Fruit fly (Drosophila melanogaster) whole organism, embryonic: ENCODE measurements around the gene CG18661.

Experiments
- ATbp ChIP-seq: fragments of 200-800 bp; sonication (Bioruptor generic); optimal IDR thresholded peaks from 2 replicates; lab custom pipeline; 2017; ENCODE audit warnings: missing biosample characterization, mild to moderate bottlenecking, missing genetic modification characterization, missing genetic modification reagents
- B-H1 ChIP-seq: fragments of 200-800 bp; sonication (Bioruptor generic); IDR thresholded peaks from 3 replicates; pipeline ENCODE4 v1.3.6; 2022; ENCODE audit warnings: missing biosample characterization, missing genetic modification characterization
- CG10209 ChIP-seq: fragments of 200-800 bp; sonication (Bioruptor generic); optimal IDR thresholded peaks from 3 replicates; lab custom pipeline; 2017; ENCODE audit warnings: missing biosample characterization, mild to moderate bottlenecking, missing genetic modification characterization, missing genetic modification reagents
- CG10366 ChIP-seq: fragments of 200-800 bp; sonication (Bioruptor generic); IDR thresholded peaks from 2 replicates; pipeline ENCODE4 v1.3.6; 2022; ENCODE audit warnings: missing biosample characterization, missing genetic modification characterization
- CG11560 ChIP-seq: fragments of 200-800 bp; sonication (Bioruptor generic); IDR thresholded peaks from 3 replicates; pipeline ENCODE4 v1.3.6; 2022; ENCODE audit warnings: missing biosample characterization, missing genetic modification characterization
- CG13775 ChIP-seq: fragments of 200-800 bp; sonication (Bioruptor generic); optimal IDR thresholded peaks from 3 replicates; lab custom pipeline; 2017; ENCODE audit warnings: missing biosample characterization, mild to moderate bottlenecking, missing genetic modification characterization
- CG14014 ChIP-seq: fragments of 200-800 bp; sonication (Bioruptor generic); IDR thresholded peaks from 2 replicates; pipeline ENCODE4 v1.3.6; 2022; ENCODE audit warnings: missing biosample characterization, missing genetic modification characterization
- CG14860 ChIP-seq: fragments of 200-800 bp; sonication (Bioruptor generic); IDR thresholded peaks from 3 replicates; pipeline ENCODE4 v1.3.6; 2022; ENCODE audit warnings: missing biosample characterization, missing genetic modification characterization; ENCODE audit not compliant: partially characterized antibody
- CG15601 ChIP-seq: fragments of 200-800 bp; sonication (Bioruptor generic); optimal IDR thresholded peaks from 3 replicates; lab custom pipeline; 2019; ENCODE audit warnings: missing biosample characterization, mild to moderate bottlenecking, missing genetic modification characterization, moderate library complexity
- CG16815 ChIP-seq: fragments of 200-800 bp; sonication (Bioruptor generic); optimal IDR thresholded peaks from 3 replicates; lab custom pipeline; 2017; ENCODE audit warnings: missing biosample characterization, mild to moderate bottlenecking, missing genetic modification characterization
- CG17328 ChIP-seq: fragments of 200-800 bp; sonication (Bioruptor generic); IDR thresholded peaks from 2 replicates; pipeline ENCODE4 v1.3.6; 2022; ENCODE audit warnings: missing biosample characterization, missing genetic modification characterization
- CG17802 ChIP-seq: fragments of 200-800 bp; sonication (Bioruptor generic); optimal IDR thresholded peaks from 2 replicates; lab custom pipeline; 2018; ENCODE audit warnings: missing biosample characterization, mild to moderate bottlenecking, missing genetic modification characterization, moderate library complexity
- CG17829 ChIP-seq: fragments of 200-800 bp; optimal IDR thresholded peaks from 2 replicates; lab custom pipeline; 2019; ENCODE audit warnings: missing biosample characterization, mild to moderate bottlenecking, missing genetic modification characterization, moderate library complexity
- CG17912 ChIP-seq: fragments of 200-800 bp; sonication (Bioruptor generic); optimal IDR thresholded peaks from 2 replicates; lab custom pipeline; 2018; ENCODE audit warnings: missing biosample characterization, mild to moderate bottlenecking, missing genetic modification characterization
- CG1832 ChIP-seq: fragments of 200-800 bp; sonication (Bioruptor generic); optimal IDR thresholded peaks from 2 replicates; lab custom pipeline; 2017; ENCODE audit warnings: missing biosample characterization, mild to moderate bottlenecking, missing genetic modification characterization, inconsistent platforms
- CG2120 ChIP-seq: fragments of 200-800 bp; sonication (Bioruptor generic); optimal IDR thresholded peaks from 3 replicates; lab custom pipeline; 2016; ENCODE audit warnings: missing biosample characterization, missing genetic modification characterization
- CG2678 ChIP-seq: fragments of 200-800 bp; sonication (Bioruptor generic); optimal IDR thresholded peaks from 3 replicates; lab custom pipeline; 2019; ENCODE audit warnings: missing biosample characterization, mild to moderate bottlenecking, missing genetic modification characterization, moderate library complexity
- CG30403 ChIP-seq: fragments of 200-800 bp; sonication (Bioruptor generic); optimal IDR thresholded peaks from 3 replicates; lab custom pipeline; 2016; ENCODE audit warnings: missing biosample characterization, missing genetic modification characterization
- CG30431 ChIP-seq: fragments of 200-800 bp; sonication (Bioruptor generic); optimal IDR thresholded peaks from 2 replicates; lab custom pipeline; 2017; ENCODE audit warnings: missing biosample characterization, missing genetic modification characterization
- CG32532 ChIP-seq: fragments of 200-800 bp; sonication (Bioruptor generic); IDR thresholded peaks from 2 replicates; pipeline ENCODE4 v1.3.6; 2022; ENCODE audit warnings: missing biosample characterization, missing genetic modification characterization
- CG3838 ChIP-seq: fragments of 200-800 bp; sonication (Bioruptor generic); optimal IDR thresholded peaks from 3 replicates; lab custom pipeline; 2016; ENCODE audit warnings: missing biosample characterization, missing genetic modification characterization
- CG3995 ChIP-seq: fragments of 200-800 bp; sonication (Bioruptor generic); optimal IDR thresholded peaks from 3 replicates; lab custom pipeline; 2016; ENCODE audit warnings: missing biosample characterization, missing genetic modification characterization
- CG43689 ChIP-seq: fragments of 200-800 bp; sonication (Bioruptor generic); IDR thresholded peaks from 2 replicates; pipeline ENCODE4 v1.3.6; 2022; ENCODE audit warnings: missing biosample characterization, missing genetic modification characterization
- CG4424 ChIP-seq: fragments of 200-800 bp; sonication (Bioruptor generic); optimal IDR thresholded peaks from 3 replicates; lab custom pipeline; 2016; ENCODE audit warnings: missing biosample characterization, missing genetic modification characterization
- CG4854 ChIP-seq: fragments of 200-800 bp; sonication (Bioruptor generic); optimal IDR thresholded peaks from 2 replicates; lab custom pipeline; 2016; ENCODE audit warnings: missing biosample characterization, missing genetic modification characterization, inconsistent platforms
- CrebB ChIP-seq: fragments of 200-800 bp; sonication (Bioruptor generic); optimal IDR thresholded peaks from 3 replicates; lab custom pipeline; 2018; ENCODE audit warnings: missing biosample characterization, mild to moderate bottlenecking, missing genetic modification characterization
- GATAe ChIP-seq: fragments of 200-800 bp; sonication (Bioruptor generic); conservative IDR thresholded peaks from 2 replicates; pipeline ENCODE4 v1.3.6; 2022; ENCODE audit warnings: missing biosample characterization, missing genetic modification characterization
- MTF-1 ChIP-seq: fragments of 200-800 bp; sonication (Bioruptor generic); optimal IDR thresholded peaks from 2 replicates; lab custom pipeline; 2018; ENCODE audit warnings: missing biosample characterization, mild to moderate bottlenecking, missing genetic modification characterization, borderline replicate concordance
- Mes4 ChIP-seq: fragments of 200-800 bp; sonication (Bioruptor generic); optimal IDR thresholded peaks from 2 replicates; lab custom pipeline; 2016; ENCODE audit warnings: missing biosample characterization, missing genetic modification characterization
- Sox100B ChIP-seq: fragments of 200-800 bp; sonication (Bioruptor generic); optimal IDR thresholded peaks from 3 replicates; lab custom pipeline; 2018; ENCODE audit warnings: missing biosample characterization, mild to moderate bottlenecking, missing genetic modification characterization
- ap ChIP-seq: fragments of 200-800 bp; sonication (Bioruptor generic); IDR thresholded peaks from 2 replicates; pipeline ENCODE4 v1.3.6; 2022; ENCODE audit warnings: missing biosample characterization, missing genetic modification characterization
- caup ChIP-seq: fragments of 200-800 bp; sonication (Bioruptor generic); optimal IDR thresholded peaks from 3 replicates; lab custom pipeline; 2017; ENCODE audit warnings: missing biosample characterization, mild to moderate bottlenecking, missing genetic modification characterization, moderate library complexity; ENCODE audit not compliant: severe bottlenecking
- chn ChIP-seq: fragments of 200-800 bp; sonication (Bioruptor generic); optimal IDR thresholded peaks from 2 replicates; lab custom pipeline; 2016; ENCODE audit warnings: missing biosample characterization, missing genetic modification characterization
- crol ChIP-seq: fragments of 200-800 bp; sonication (Bioruptor generic); IDR thresholded peaks from 2 replicates; pipeline ENCODE4 v1.3.6; 2022; ENCODE audit warnings: missing biosample characterization, missing genetic modification characterization
- dati ChIP-seq: fragments of 200-800 bp; sonication (Bioruptor generic); IDR thresholded peaks from 2 replicates; pipeline ENCODE4 v1.3.6; 2022; ENCODE audit warnings: missing biosample characterization, missing genetic modification characterization
- dimm ChIP-seq: fragments of 200-800 bp; sonication (Bioruptor generic); IDR thresholded peaks from 2 replicates; pipeline ENCODE4 v1.3.6; 2022; ENCODE audit warnings: missing biosample characterization, missing genetic modification characterization
- exex ChIP-seq: fragments of 200-800 bp; sonication (Bioruptor generic); optimal IDR thresholded peaks from 4 replicates; lab custom pipeline; 2018; ENCODE audit warnings: missing biosample characterization, mild to moderate bottlenecking, missing genetic modification characterization, moderate library complexity
- fd3F ChIP-seq: fragments of 200-800 bp; sonication (Bioruptor generic); optimal IDR thresholded peaks from 2 replicates; lab custom pipeline; 2018; ENCODE audit warnings: missing biosample characterization, mild to moderate bottlenecking, missing genetic modification characterization, moderate library complexity
- fd64A ChIP-seq: fragments of 200-800 bp; sonication (Bioruptor generic); optimal IDR thresholded peaks from 3 replicates; lab custom pipeline; 2018; ENCODE audit warnings: missing biosample characterization, mild to moderate bottlenecking, missing genetic modification characterization
- ftz-f1 ChIP-seq: fragments of 200-800 bp; sonication (Bioruptor generic); optimal IDR thresholded peaks from 2 replicates; lab custom pipeline; 2016; ENCODE audit warnings: missing biosample characterization, missing genetic modification characterization
- grn ChIP-seq: fragments of 200-800 bp; sonication (Bioruptor generic); optimal IDR thresholded peaks from 3 replicates; lab custom pipeline; 2017; ENCODE audit warnings: missing biosample characterization, missing genetic modification characterization
- h ChIP-seq: fragments of >200 bp; optimal IDR thresholded peaks from 2 replicates; lab custom pipeline; 2017
- ind ChIP-seq: fragments of 200-800 bp; sonication (Bioruptor generic); optimal IDR thresholded peaks from 3 replicates; lab custom pipeline; 2016; ENCODE audit warnings: missing biosample characterization, missing genetic modification characterization
- kay ChIP-seq: fragments of 200-800 bp; sonication (Bioruptor generic); optimal IDR thresholded peaks from 2 replicates; lab custom pipeline; 2016; ENCODE audit warnings: missing biosample characterization, missing genetic modification characterization
- nau ChIP-seq: fragments of 200-800 bp; sonication (Bioruptor generic); optimal IDR thresholded peaks from 3 replicates; lab custom pipeline; 2017; ENCODE audit warnings: missing biosample characterization, mild to moderate bottlenecking, missing genetic modification characterization, missing genetic modification reagents
- nmo ChIP-seq: fragments of 200-800 bp; sonication (Bioruptor generic); optimal IDR thresholded peaks from 2 replicates; lab custom pipeline; 2018; ENCODE audit warnings: missing biosample characterization, mild to moderate bottlenecking, missing genetic modification characterization, moderate library complexity
- repo ChIP-seq: fragments of 200-800 bp; sonication (Bioruptor generic); optimal IDR thresholded peaks from 2 replicates; lab custom pipeline; 2016; ENCODE audit warnings: missing biosample characterization, missing genetic modification characterization
- row ChIP-seq: fragments of 200-800 bp; sonication (Bioruptor generic); IDR thresholded peaks from 3 replicates; pipeline ENCODE4 v1.3.6; 2022; ENCODE audit warnings: missing biosample characterization, missing genetic modification characterization
- sob ChIP-seq: fragments of 200-800 bp; sonication (Bioruptor generic); IDR thresholded peaks from 2 replicates; pipeline ENCODE4 v1.3.6; 2022; ENCODE audit warnings: missing biosample characterization, missing genetic modification characterization
- usp ChIP-seq: fragments of >200 bp; optimal IDR thresholded peaks from 2 replicates; lab custom pipeline; 2017; ENCODE audit warnings: missing biosample characterization, missing genetic modification characterization
- zfh1 ChIP-seq: fragments of 200-800 bp; sonication (Bioruptor generic); IDR thresholded peaks from 3 replicates; pipeline ENCODE4 v1.3.6; 2022; ENCODE audit warnings: missing biosample characterization, missing genetic modification characterization

CG18661 gene

dm6 chr2L:8958046-8958497 is 39.3 kb upstream of the CG18661 start (continued):
- TF ChIP-seq nau (GFP tag; lab: Kevin White, UChicago) (peak; percentile 86), CG1832 (GFP tag; lab: Kevin White, UChicago) (no peak), CG2120 (GFP tag; lab: Kevin White, UChicago) (peak; percentile 95), CG11560 (peak; percentile 86; the same call in 2 of the 3 replicates), CG14860 (GFP tag; lab: Robert Waterston, UW) (no peak), repo (GFP tag; lab: Kevin White, UChicago) (peak; percentile 86), CG17328 (GFP tag; lab: Robert Waterston, UW) (peak; percentile 99), B-H1 (GFP tag; lab: Robert Waterston, UW) (peak; percentile 98), CG17912 (GFP tag; lab: Kevin White, UChicago) (peak; percentile 95), ap (peak; percentile 97), GATAe (GFP tag; lab: Robert Waterston, UW) (peak; percentile 90), CG3995 (peak; percentile 41), ftz-f1 (GFP tag; lab: Kevin White, UChicago) (peak; percentile 59), CG17802 (tag; lab: Kevin White, UChicago) (peak; percentile 72), ATbp (GFP tag; lab: Kevin White, UChicago) (peak; percentile 92), crol (GFP tag; lab: Robert Waterston, UW) (peak; percentile 85), CG4854 (GFP tag; lab: Kevin White, UChicago) (peak; percentile 84), CG32532 (GFP tag; lab: Robert Waterston, UW) (peak; percentile 97), CG17829 (tag; lab: Kevin White, UChicago) (peak; percentile 96), CG10209 (GFP tag; lab: Kevin White, UChicago) (peak; percentile 95), CG15601 (tag; lab: Kevin White, UChicago) (peak; percentile 97), fd64A (GFP tag; lab: Kevin White, UChicago) (peak; percentile 42), grn (GFP tag; lab: Kevin White, UChicago) (peak; percentile 51), Sox100B (GFP tag; lab: Kevin White, UChicago) (peak; percentile 88), dimm (GFP tag; lab: Robert Waterston, UW) (peak; percentile 97), chn (GFP tag; lab: Kevin White, UChicago) (peak; percentile 93), usp (GFP tag; lab: Kevin White, UChicago) (no peak), fd3F (GFP tag; lab: Kevin White, UChicago) (peak; percentile 83), kay (GFP tag; lab: Kevin White, UChicago) (peak; percentile 92), CG43689 (GFP tag; lab: Robert Waterston, UW) (peak; percentile 94), CG30431 (GFP tag; lab: Kevin White, UChicago) (peak; percentile 82)

dm6 chr2L:8959001-8959461 is 38.4 kb upstream of the CG18661 start, which contains the start of gene CG31886:
TSS of gene CG31886 (minus strand) at chr2L:8959051.
- TF ChIP-seq CG14014 (peak; percentile 44), zfh1 (GFP tag; lab: Robert Waterston, UW) (peak; percentile 58; the same call in 2 of the 3 replicates), chn (GFP tag; lab: Kevin White, UChicago) (no peak), exex (tag; lab: Kevin White, UChicago) (peak; percentile 34), CG30403 (peak; percentile 40), CG4424 (GFP tag; lab: Kevin White, UChicago) (peak; percentile 27), Mes4 (GFP tag; lab: Kevin White, UChicago) (no peak), CG2678 (tag; lab: Kevin White, UChicago) (no peak), h (lab: Kevin White, UChicago) (no peak), CG16815 (GFP tag; lab: Kevin White, UChicago) (no peak), MTF-1 (no peak), sob (GFP tag; lab: Robert Waterston, UW) (no peak; the same call in 1 of the 2 replicates), ind (GFP tag; lab: Kevin White, UChicago) (peak; percentile 3), row (no peak; the same call in 1 of the 3 replicates), CrebB (no peak), CG10366 (GFP tag; lab: Robert Waterston, UW) (peak; percentile 34), nmo (GFP tag; lab: Kevin White, UChicago) (peak; percentile 15), dati (GFP tag; lab: Robert Waterston, UW) (0 out of 2 replicates have a peak, but pooled peaks have one; percentile 4), CG13775 (no peak), CG3838 (GFP tag; lab: Kevin White, UChicago) (no peak), caup (peak; percentile 18)
